Worm (Caenorhabditis elegans): ENCODE results near the gene sdhd-1.

- TF ChIP-seq sea-1 (GFP tag; conservative IDR thresholded peaks at IDR 0.05): no peak
- TF ChIP-seq ceh-13 (GFP tag; optimal IDR thresholded peaks at IDR 0.05): no peak
- no peak for TF ChIP-seq flt-1 (GFP tag; IDR thresholded peaks at IDR 0.05)
- TF ChIP-seq ama-1 (optimal IDR thresholded peaks at IDR 0.05): no peak
Measured at ce11 chrII:11016835-11016883, 33.1 kb downstream of the sdhd-1 start, which contains the start of gene ram-2.
